Worm (Caenorhabditis elegans): ENCODE results near the gene B0034.1.

B0034.1 gene

DNA sequence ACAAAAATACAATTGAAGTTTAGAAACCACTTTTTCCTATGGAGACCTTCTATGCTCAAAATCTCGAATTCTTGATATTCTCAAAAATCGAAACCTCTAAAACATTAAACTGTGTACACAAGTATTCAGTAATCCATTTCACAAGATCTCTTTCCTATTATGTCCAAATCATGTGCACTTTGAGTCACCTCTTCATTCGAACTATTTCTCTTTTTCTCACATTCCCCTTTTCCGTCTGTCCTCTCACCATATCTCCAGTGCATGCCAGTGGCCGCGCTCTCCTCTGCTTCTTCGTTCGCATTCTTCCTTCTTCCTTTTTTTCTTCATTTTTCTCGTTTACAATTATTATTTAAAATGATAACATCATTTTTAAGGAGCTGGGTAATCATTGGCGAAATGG lies 25.5 kb upstream of the B0034.1 start, which contains the start of gene F28B12.1:
F28B12.1 (plus strand) TSS at position 335 of the 400 bp plus-strand sequence.
- no peak for TF ChIP-seq odd-2 (tag; optimal IDR thresholded peaks at IDR 0.05)
- TF ChIP-seq pros-1 (tag; optimal IDR thresholded peaks at IDR 0.05) = no peak
- peak; percentile 29 for TF ChIP-seq ceh-31 (tag; optimal IDR thresholded peaks at IDR 0.05)
- no peak for TF ChIP-seq unc-3 (GFP tag; conservative IDR thresholded peaks at IDR 0.05)
- no peak for TF ChIP-seq unc-3 (tag; optimal IDR thresholded peaks at IDR 0.05)
- peak; percentile 13 for TF ChIP-seq unc-42 (tag; optimal IDR thresholded peaks at IDR 0.05)
- TF ChIP-seq ama-1 (optimal IDR thresholded peaks at IDR 0.05) = no peak
- no peak for TF ChIP-seq tbx-7 (tag; optimal IDR thresholded peaks at IDR 0.05)
- TF ChIP-seq sox-4 (tag; optimal IDR thresholded peaks at IDR 0.05) = no peak
- no peak for TF ChIP-seq rnt-1 (tag; optimal IDR thresholded peaks at IDR 0.05)
- TF ChIP-seq pqm-1 (tag; optimal IDR thresholded peaks at IDR 0.05) = no peak
- TF ChIP-seq fkh-6 (tag; optimal IDR thresholded peaks at IDR 0.05) = no peak
- no peak for TF ChIP-seq ets-4 (tag; optimal IDR thresholded peaks at IDR 0.05)
- no peak for TF ChIP-seq C08G9.2 (tag; optimal IDR thresholded peaks at IDR 0.05)
- TF ChIP-seq lim-6 (tag; optimal IDR thresholded peaks at IDR 0.05) = no peak
- no peak for TF ChIP-seq ref-2 (tag; optimal IDR thresholded peaks at IDR 0.05)
- no peak for TF ChIP-seq dmd-4 (tag; optimal IDR thresholded peaks at IDR 0.05; ENCODE audit: borderline replicate concordance)
- no peak for TF ChIP-seq Y22D7AL.16 (tag; optimal IDR thresholded peaks at IDR 0.05)

DNA sequence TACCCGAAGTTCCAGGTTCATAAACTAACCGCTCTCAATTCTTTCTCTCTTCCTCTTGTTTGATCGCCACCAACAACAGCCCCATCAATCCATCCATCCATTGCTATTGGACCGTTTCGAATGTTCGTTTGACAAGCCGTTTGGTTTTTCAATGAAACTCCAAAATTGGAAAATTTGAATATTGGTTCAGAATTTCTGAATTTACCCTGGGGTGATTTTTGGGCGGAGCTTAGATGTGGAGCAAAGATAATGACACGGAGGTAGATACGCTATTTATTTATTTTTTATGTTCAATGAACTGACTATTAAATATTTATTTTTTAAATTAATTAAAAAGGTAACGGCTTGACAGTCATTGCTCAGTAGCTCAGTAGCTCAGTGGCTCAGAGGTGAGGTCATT lies 23.9 kb upstream of the B0034.1 start, which contains the start of gene B0034.2:
B0034.2 (minus strand) TSS at position 101 of the 400 bp plus-strand sequence.
- TF ChIP-seq gmeb-2 (tag; optimal IDR thresholded peaks at IDR 0.05) (no peak), unc-3 (GFP tag; conservative IDR thresholded peaks at IDR 0.05) (no peak), unc-3 (tag; optimal IDR thresholded peaks at IDR 0.05) (no peak), pqm-1 (tag; optimal IDR thresholded peaks at IDR 0.05) (no peak), dve-1 (tag; optimal IDR thresholded peaks at IDR 0.05) (no peak), ceh-19 (GFP tag; optimal IDR thresholded peaks at IDR 0.05) (no peak), fkh-10 (GFP tag; optimal IDR thresholded peaks at IDR 0.05) (no peak)

DNA sequence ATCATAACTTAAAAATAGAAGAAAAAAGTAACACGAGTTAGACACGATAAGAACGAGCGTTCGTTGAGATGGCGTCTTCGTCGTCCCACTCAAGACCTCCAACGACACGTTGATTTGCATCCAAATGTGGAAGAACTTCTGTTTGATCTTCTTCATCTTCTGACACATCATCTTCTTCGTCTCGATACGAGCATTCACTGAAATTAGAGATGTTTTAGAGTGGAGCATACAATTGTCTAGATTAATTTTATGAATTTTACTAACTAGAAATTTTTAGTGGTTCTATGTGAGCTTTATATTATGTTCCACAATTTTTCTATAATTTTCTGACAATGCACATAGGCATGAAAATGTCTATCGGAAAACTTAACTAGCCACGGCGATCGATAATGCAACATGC lies 22.3 kb upstream of the B0034.1 start:
- TF ChIP-seq eyg-1 (tag; optimal IDR thresholded peaks at IDR 0.05) (no peak), pha-2 (tag; optimal IDR thresholded peaks at IDR 0.05) (no peak), sdc-2 (tag; optimal IDR thresholded peaks at IDR 0.05) (no peak), elt-2 (tag; optimal IDR thresholded peaks at IDR 0.05) (no peak), ahr-1 (tag; optimal IDR thresholded peaks at IDR 0.05) (no peak), ets-4 (tag; optimal IDR thresholded peaks at IDR 0.05) (no peak), odd-2 (tag; optimal IDR thresholded peaks at IDR 0.05) (no peak), madf-2 (tag; optimal IDR thresholded peaks at IDR 0.05) (no peak), Y22D7AL.16 (tag; optimal IDR thresholded peaks at IDR 0.05) (no peak), pha-4 (tag; optimal IDR thresholded peaks at IDR 0.05) (no peak), hlh-13 (GFP tag; optimal IDR thresholded peaks at IDR 0.05) (no peak), F13H6.1 (tag; optimal IDR thresholded peaks at IDR 0.05) (no peak), ceh-48 (tag; optimal IDR thresholded peaks at IDR 0.05) (no peak), fkh-6 (tag; optimal IDR thresholded peaks at IDR 0.05) (no peak), hlh-30 (tag; optimal IDR thresholded peaks at IDR 0.05; ENCODE audit: insufficient read depth) (no peak), mec-3 (tag; optimal IDR thresholded peaks at IDR 0.05; ENCODE audit: borderline replicate concordance) (no peak), lin-11 (tag; optimal IDR thresholded peaks at IDR 0.05) (no peak), C08G9.2 (tag; optimal IDR thresholded peaks at IDR 0.05) (no peak), ttx-3 (tag; optimal IDR thresholded peaks at IDR 0.05) (no peak), ztf-16 (tag; optimal IDR thresholded peaks at IDR 0.05) (no peak)

DNA sequence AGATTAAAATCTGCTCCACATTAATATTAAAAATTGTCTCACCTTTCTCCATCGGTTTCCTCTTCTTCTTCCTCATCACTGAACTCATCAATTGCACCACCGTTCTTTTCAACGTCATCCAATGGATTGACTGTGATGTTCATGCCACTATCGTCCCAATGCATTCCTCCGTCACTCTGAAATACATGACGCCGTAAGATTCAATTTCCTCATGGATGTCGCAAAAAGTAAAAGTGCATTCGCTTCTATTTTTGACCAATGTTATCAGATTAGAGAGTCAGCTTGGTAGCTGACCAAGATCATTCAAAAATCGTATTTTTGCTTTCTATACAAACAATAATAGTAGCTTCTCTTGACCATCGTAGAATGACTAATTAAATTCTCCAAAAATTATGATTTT lies 21.7 kb upstream of the B0034.1 start:
- TF ChIP-seq tbx-7 (tag; optimal IDR thresholded peaks at IDR 0.05) (no peak), pax-1 (tag; optimal IDR thresholded peaks at IDR 0.05) (no peak), fkh-6 (tag; optimal IDR thresholded peaks at IDR 0.05) (no peak)

Measured in whole organism, late embryonic.